Fruit fly (Drosophila melanogaster) whole organism, embryonic: ENCODE results near the gene CG13031.

Source experiments
- ATbp ChIP-seq: fragments of 200-800 bp; sonication (Bioruptor generic); optimal IDR thresholded peaks from 2 replicates; lab custom pipeline; 2017; ENCODE audit warnings: missing biosample characterization, mild to moderate bottlenecking, missing genetic modification characterization, missing genetic modification reagents
- Bgb ChIP-seq: fragments of 200-800 bp; sonication (Bioruptor generic); IDR thresholded peaks from 2 replicates; pipeline ENCODE4 v1.3.6; 2022; ENCODE audit warnings: missing biosample characterization, missing genetic modification characterization; ENCODE audit not compliant: partially characterized antibody
- CG13624 ChIP-seq: fragments of 200-800 bp; sonication (Bioruptor generic); optimal IDR thresholded peaks from 2 replicates; lab custom pipeline; 2016; ENCODE audit warnings: missing biosample characterization, missing genetic modification characterization
- CG7786 ChIP-seq: fragments of 200-800 bp; sonication (Bioruptor generic); optimal IDR thresholded peaks from 2 replicates; lab custom pipeline; 2016; ENCODE audit warnings: missing biosample characterization, missing genetic modification characterization
- CG7963 ChIP-seq: fragments of 200-800 bp; sonication (Bioruptor generic); IDR thresholded peaks from 3 replicates; pipeline ENCODE4 v1.3.6; 2022; ENCODE audit warnings: missing biosample characterization, missing genetic modification characterization; ENCODE audit not compliant: partially characterized antibody
- Dfd ChIP-seq, 2 experiments: fragments of >200 bp; optimal IDR thresholded peaks; 2 replicates each; lab custom pipeline; 2017; ENCODE audit warnings: missing biosample characterization in 2 of 2, missing genetic modification characterization in 2 of 2
- Max ChIP-seq: fragments of 200-800 bp; sonication (Bioruptor generic); optimal IDR thresholded peaks from 2 replicates; lab custom pipeline; 2016; ENCODE audit warnings: missing biosample characterization, mild to moderate bottlenecking, missing genetic modification characterization
- Trl ChIP-seq, 3 experiments: fragments of >200 bp in 2 of 3; fragments of 200-800 bp in 1 of 3; sonication (Bioruptor generic) in 1 of 3; optimal IDR thresholded peaks; 2 replicates in 1 of 3; 3 replicates in 2 of 3; lab custom pipeline; 2016 to 2017; ENCODE audit warnings: missing biosample characterization in 1 of 3, missing genetic modification characterization in 1 of 3
- dmrt11E ChIP-seq: fragments of 200-800 bp; sonication (Bioruptor generic); optimal IDR thresholded peaks from 3 replicates; lab custom pipeline; 2018; ENCODE audit warnings: missing biosample characterization, mild to moderate bottlenecking, missing genetic modification characterization, moderate library complexity
- klu ChIP-seq: fragments of 200-800 bp; sonication (Bioruptor generic); IDR thresholded peaks from 2 replicates; pipeline ENCODE4 v1.3.6; 2022; ENCODE audit warnings: missing biosample characterization, missing genetic modification characterization
- unpg ChIP-seq: fragments of 200-800 bp; sonication (Bioruptor generic); optimal IDR thresholded peaks from 3 replicates; lab custom pipeline; 2018; ENCODE audit warnings: missing biosample characterization, mild to moderate bottlenecking, missing genetic modification characterization, moderate library complexity
- zen ChIP-seq: fragments of 200-800 bp; sonication (Bioruptor generic); optimal IDR thresholded peaks from 3 replicates; lab custom pipeline; 2018; ENCODE audit warnings: missing biosample characterization, mild to moderate bottlenecking, missing genetic modification characterization, moderate library complexity

dm6 chr3L:16724561-16724960 lies at the start of gene CG13031:
- TF ChIP-seq CG7963 (GFP tag; lab: Robert Waterston, UW) (no peak), Trl (optimal IDR thresholded peaks at IDR 0.05; lab: Kevin White, UChicago) (no peak), Trl (GFP tag; optimal IDR thresholded peaks at IDR 0.05; lab: Kevin White, UChicago) (no peak), klu (GFP tag; lab: Robert Waterston, UW) (no peak), unpg (GFP tag; lab: Kevin White, UChicago) (no peak), CG7786 (no peak), Bgb (GFP tag; lab: Robert Waterston, UW) (no peak), zen (tag; lab: Kevin White, UChicago) (no peak), Dfd (GFP tag; optimal IDR thresholded peaks at IDR 0.05; lab: Kevin White, UChicago) (no peak), dmrt11E (no peak), Max (no peak), CG13624 (no peak), ATbp (GFP tag; lab: Kevin White, UChicago) (no peak)
